Worm (Caenorhabditis elegans) whole organism, midembryonic: ENCODE measurements around the gene yju-2.

Experiments
- T22C8.4 ChIP-seq: fragments of 200-800 bp; sonication (Bioruptor generic); IDR thresholded peaks from 2 replicates; pipeline ENCODE4 v1.3.6; 2022; ENCODE audit warnings: missing genetic modification characterization, missing compliant biosample characterization
- cog-1 ChIP-seq: sonication (generic microtip); optimal IDR thresholded peaks from 2 replicates; lab custom pipeline; 2016; ENCODE audit warnings: missing genetic modification characterization, missing compliant biosample characterization
- flt-1 ChIP-seq: fragments of 200-800 bp; sonication (Bioruptor generic); IDR thresholded peaks from 2 replicates; pipeline ENCODE4 v1.3.6; 2022; ENCODE audit warnings: missing genetic modification characterization, missing compliant biosample characterization
- klf-2 ChIP-seq: fragments of 200-800 bp; sonication (Bioruptor generic); conservative IDR thresholded peaks from 2 replicates; pipeline ENCODE4 v1.3.6; 2022; ENCODE audit warnings: missing genetic modification reagents, missing genetic modification characterization, missing compliant biosample characterization
- med-1 ChIP-seq: sonication (generic microtip); optimal IDR thresholded peaks from 2 replicates; lab custom pipeline; 2017; ENCODE audit warnings: missing genetic modification characterization, mild to moderate bottlenecking, missing compliant biosample characterization, antibody characterized with exemption, missing genetic modification reagents; ENCODE audit not compliant: insufficient read depth
- ref-1 ChIP-seq: fragments of 200-800 bp; sonication (Bioruptor generic); conservative IDR thresholded peaks from 2 replicates; pipeline ENCODE4 v1.3.6; 2022; ENCODE audit warnings: missing genetic modification reagents, missing genetic modification characterization, missing compliant biosample characterization
- tab-1 ChIP-seq: fragments of 200-800 bp; sonication (Bioruptor generic); IDR thresholded peaks from 2 replicates; pipeline ENCODE4 v1.3.6; 2022; ENCODE audit warnings: missing genetic modification characterization, missing compliant biosample characterization
- ztf-23 ChIP-seq: fragments of 200-800 bp; sonication (Bioruptor generic); IDR thresholded peaks from 2 replicates; pipeline ENCODE4 v1.3.6; 2022; ENCODE audit warnings: missing genetic modification reagents, missing genetic modification characterization, missing compliant biosample characterization
- ztf-29 ChIP-seq: fragments of 200-800 bp; sonication (Bioruptor generic); IDR thresholded peaks from 2 replicates; pipeline ENCODE4 v1.3.6; 2022; ENCODE audit warnings: missing genetic modification reagents, missing genetic modification characterization, missing compliant biosample characterization

Gene yju-2

DNA sequence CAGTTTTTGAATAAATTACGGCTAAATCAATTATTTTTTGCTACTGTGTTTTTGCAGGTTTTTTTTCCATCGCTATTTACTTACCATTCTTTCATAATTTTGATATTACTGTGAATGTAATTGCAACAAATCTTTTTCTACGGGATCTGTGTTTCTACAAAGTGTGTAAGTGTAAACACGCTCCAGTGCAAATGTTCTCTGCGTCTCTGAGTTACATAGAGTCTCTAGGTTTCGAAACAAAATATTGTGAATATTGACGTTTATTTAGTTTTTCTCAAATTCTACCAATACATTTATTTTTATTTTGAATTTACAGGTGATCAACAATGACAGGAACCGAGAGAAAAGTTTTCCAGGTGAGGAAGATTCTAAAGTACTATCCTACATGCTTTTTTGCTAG, at the start of gene yju-2:
TSS of gene yju-2 (plus strand) at position 315 of the 400 bp plus-strand sequence.
- TF ChIP-seq tab-1 (GFP tag; lab: Robert Waterston, UW) (no peak), ztf-23 (GFP tag; lab: Robert Waterston, UW) (no peak), T22C8.4 (GFP tag; lab: Robert Waterston, UW) (no peak), klf-2 (GFP tag; lab: Robert Waterston, UW) (no peak), cog-1 (tag; lab: Kevin White, UChicago) (no peak), med-1 (GFP tag; lab: Kevin White, UChicago) (no peak), ztf-29 (GFP tag; lab: Robert Waterston, UW) (no peak), flt-1 (GFP tag; lab: Robert Waterston, UW) (no peak), ref-1 (no peak)

DNA sequence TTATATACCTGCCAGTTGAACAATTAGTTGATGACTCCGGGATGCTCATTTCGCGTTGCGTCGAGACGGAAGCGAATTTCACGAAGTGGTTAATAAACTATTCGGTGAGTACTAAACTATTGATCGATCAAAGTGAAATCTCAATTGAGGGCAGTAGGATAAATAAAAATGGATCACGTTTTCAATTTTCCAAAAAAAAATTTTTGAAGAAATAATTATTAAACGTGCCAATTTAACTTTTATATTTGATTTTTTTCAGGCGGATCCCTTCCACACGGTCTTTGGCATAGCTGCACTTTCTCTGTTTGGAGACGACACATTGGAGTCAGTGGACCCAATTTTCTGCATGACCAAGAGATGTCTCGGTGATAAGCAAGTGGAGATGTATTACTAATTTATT, 48.1 kb upstream of the yju-2 start, which contains the start of gene B0280.17:
TSS of gene B0280.17 (minus strand) at position 101 of the 400 bp plus-strand sequence.
- no peak for TF ChIP-seq ztf-29 (GFP tag; lab: Robert Waterston, UW)
- TF ChIP-seq flt-1 (GFP tag; lab: Robert Waterston, UW): no peak
- TF ChIP-seq ref-1: no peak
- TF ChIP-seq tab-1 (GFP tag; lab: Robert Waterston, UW): no peak
- no peak for TF ChIP-seq cog-1 (tag; lab: Kevin White, UChicago)
- no peak for TF ChIP-seq T22C8.4 (GFP tag; lab: Robert Waterston, UW)
- TF ChIP-seq klf-2 (GFP tag; lab: Robert Waterston, UW): no peak
- TF ChIP-seq med-1 (GFP tag; lab: Kevin White, UChicago): no peak

DNA sequence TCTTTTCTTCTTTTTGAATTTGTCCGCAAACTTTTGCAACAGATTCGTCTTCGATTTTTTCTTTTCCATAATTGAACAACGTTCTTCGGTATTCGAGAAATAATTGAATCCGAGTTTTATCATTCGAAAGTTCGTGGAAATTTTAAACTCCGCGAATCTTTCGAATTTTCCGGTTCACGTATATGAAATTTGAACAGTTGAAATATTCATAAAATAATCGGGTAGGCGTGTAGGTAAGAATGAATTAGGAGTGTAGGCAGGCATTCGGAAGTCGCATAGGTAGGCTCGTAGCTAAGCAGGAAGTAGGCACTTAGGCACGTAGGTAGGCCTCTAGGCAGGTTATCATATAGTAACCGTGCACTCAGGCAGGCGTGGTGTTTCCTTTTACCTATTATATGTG, 46.0 kb upstream of the yju-2 start, which contains the start of gene B0280.11:
TSS of gene B0280.11 (minus strand) at position 101 of the 400 bp plus-strand sequence.
- no peak for TF ChIP-seq klf-2 (GFP tag; lab: Robert Waterston, UW)
- no peak for TF ChIP-seq tab-1 (GFP tag; lab: Robert Waterston, UW)
- no peak for TF ChIP-seq ztf-29 (GFP tag; lab: Robert Waterston, UW)
- TF ChIP-seq ztf-23 (GFP tag; lab: Robert Waterston, UW): no peak
- TF ChIP-seq T22C8.4 (GFP tag; lab: Robert Waterston, UW): no peak
- TF ChIP-seq med-1 (GFP tag; lab: Kevin White, UChicago): no peak
- no peak for TF ChIP-seq ref-1
- no peak for TF ChIP-seq flt-1 (GFP tag; lab: Robert Waterston, UW)
- no peak for TF ChIP-seq cog-1 (tag; lab: Kevin White, UChicago)

DNA sequence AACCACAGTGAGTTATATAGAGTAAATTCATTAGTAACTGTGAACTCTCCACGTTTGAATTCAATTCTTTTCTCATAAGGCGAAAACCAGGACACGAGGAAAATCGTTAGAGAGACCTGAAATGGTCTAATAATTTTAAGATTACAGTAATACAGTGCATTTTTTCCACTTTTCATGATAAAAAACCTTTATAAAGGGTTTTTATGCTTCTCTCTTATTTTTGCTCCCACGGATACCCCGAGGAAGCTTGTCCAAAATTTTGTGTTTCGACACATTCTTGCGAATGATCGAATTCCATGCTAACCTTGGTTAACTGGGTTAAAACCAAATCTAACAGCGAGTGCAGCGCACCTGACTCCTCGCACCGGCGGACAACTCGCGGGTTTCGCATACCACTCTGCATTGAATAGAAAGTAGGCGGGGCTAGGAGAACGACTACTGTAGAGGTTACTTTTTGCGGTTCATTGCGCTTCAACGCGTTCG, 43.9 kb upstream of the yju-2 start:
- TF ChIP-seq ztf-23 (GFP tag; lab: Robert Waterston, UW): no peak
- TF ChIP-seq med-1 (GFP tag; lab: Kevin White, UChicago): no peak
- TF ChIP-seq flt-1 (GFP tag; lab: Robert Waterston, UW): peak; percentile 63; the same call in 1 of the 2 replicates

DNA sequence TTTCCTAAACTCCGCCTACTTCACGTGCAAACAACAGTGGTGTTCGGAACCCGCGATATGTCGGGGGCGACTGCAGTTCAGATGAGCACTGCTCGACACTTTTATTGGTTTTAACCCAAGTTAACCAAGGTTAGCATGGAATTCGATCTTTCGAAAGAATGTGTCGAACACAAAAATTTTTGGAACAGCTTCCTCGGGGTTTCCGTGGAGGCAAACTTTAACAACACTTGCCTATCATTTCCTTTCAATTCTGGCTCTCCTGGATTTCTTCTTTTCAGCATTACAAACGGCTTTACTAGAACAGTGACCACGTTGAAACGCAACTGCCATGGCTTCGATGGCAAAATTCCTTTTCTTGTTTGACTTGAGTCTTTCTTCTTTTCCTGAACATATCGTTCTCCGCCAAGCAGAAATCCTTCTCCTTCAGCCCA, 42.8 kb upstream of the yju-2 start:
- TF ChIP-seq ztf-23 (GFP tag; lab: Robert Waterston, UW) (no peak), flt-1 (GFP tag; lab: Robert Waterston, UW) (no peak), ref-1 (no peak), ztf-29 (GFP tag; lab: Robert Waterston, UW) (no peak), T22C8.4 (GFP tag; lab: Robert Waterston, UW) (no peak), tab-1 (GFP tag; lab: Robert Waterston, UW) (no peak), cog-1 (tag; lab: Kevin White, UChicago) (no peak), med-1 (GFP tag; lab: Kevin White, UChicago) (no peak), klf-2 (GFP tag; lab: Robert Waterston, UW) (no peak)

- TF ChIP-seq ref-1 (no peak), ztf-23 (GFP tag; lab: Robert Waterston, UW) (no peak), med-1 (GFP tag; lab: Kevin White, UChicago) (no peak), ztf-29 (GFP tag; lab: Robert Waterston, UW) (no peak), cog-1 (tag; lab: Kevin White, UChicago) (no peak), T22C8.4 (GFP tag; lab: Robert Waterston, UW) (no peak), tab-1 (GFP tag; lab: Robert Waterston, UW) (no peak), klf-2 (GFP tag; lab: Robert Waterston, UW) (no peak), flt-1 (GFP tag; lab: Robert Waterston, UW) (no peak)
These were observed 41.9 kb upstream of the yju-2 start for ce11 chrIII:7142172-7142601.

- 0 out of 2 replicates have a peak, but pooled peaks have one; percentile 48 for TF ChIP-seq ztf-23 (GFP tag; lab: Robert Waterston, UW)
- TF ChIP-seq tab-1 (GFP tag; lab: Robert Waterston, UW): no peak
- no peak for TF ChIP-seq ref-1
- no peak for TF ChIP-seq flt-1 (GFP tag; lab: Robert Waterston, UW)
- no peak for TF ChIP-seq cog-1 (tag; lab: Kevin White, UChicago)
- no peak for TF ChIP-seq ztf-29 (GFP tag; lab: Robert Waterston, UW)
- no peak for TF ChIP-seq klf-2 (GFP tag; lab: Robert Waterston, UW)
- TF ChIP-seq med-1 (GFP tag; lab: Kevin White, UChicago): no peak
- TF ChIP-seq T22C8.4 (GFP tag; lab: Robert Waterston, UW): no peak
These were observed 39.4 kb upstream of the yju-2 start, which contains the start of gene glr-2 for ce11 chrIII:7144749-7145148. TSS of gene glr-2 (minus strand) at chrIII:7144959.

- TF ChIP-seq flt-1 (GFP tag; lab: Robert Waterston, UW): no peak
- TF ChIP-seq ztf-29 (GFP tag; lab: Robert Waterston, UW): no peak
- no peak for TF ChIP-seq klf-2 (GFP tag; lab: Robert Waterston, UW)
- no peak for TF ChIP-seq tab-1 (GFP tag; lab: Robert Waterston, UW)
- no peak for TF ChIP-seq ref-1
- no peak for TF ChIP-seq med-1 (GFP tag; lab: Kevin White, UChicago)
- no peak for TF ChIP-seq ztf-23 (GFP tag; lab: Robert Waterston, UW)
- no peak for TF ChIP-seq T22C8.4 (GFP tag; lab: Robert Waterston, UW)
- TF ChIP-seq cog-1 (tag; lab: Kevin White, UChicago): no peak
These were observed 37.8 kb upstream of the yju-2 start for ce11 chrIII:7146341-7146740.

- TF ChIP-seq cog-1 (tag; lab: Kevin White, UChicago): no peak
- no peak for TF ChIP-seq ztf-29 (GFP tag; lab: Robert Waterston, UW)
- no peak for TF ChIP-seq flt-1 (GFP tag; lab: Robert Waterston, UW)
- no peak for TF ChIP-seq tab-1 (GFP tag; lab: Robert Waterston, UW)
- no peak for TF ChIP-seq med-1 (GFP tag; lab: Kevin White, UChicago)
- TF ChIP-seq T22C8.4 (GFP tag; lab: Robert Waterston, UW): no peak
- no peak for TF ChIP-seq klf-2 (GFP tag; lab: Robert Waterston, UW)
- TF ChIP-seq ref-1: no peak
- TF ChIP-seq ztf-23 (GFP tag; lab: Robert Waterston, UW): no peak
These were observed 35.9 kb upstream of the yju-2 start for ce11 chrIII:7148191-7148590.
